Fruit fly (Drosophila melanogaster) whole organism, embryonic: Measurements from ENCODE around the gene L2HGDH.

Source experiments
- Atf3 ChIP-seq: fragments of 200-800 bp; sonication (Bioruptor generic); optimal IDR thresholded peaks from 3 replicates; lab custom pipeline; 2016; ENCODE audit warnings: missing biosample characterization, missing genetic modification characterization
- CG10979 ChIP-seq: fragments of 200-800 bp; sonication (Bioruptor generic); optimal IDR thresholded peaks from 2 replicates; lab custom pipeline; 2018; ENCODE audit warnings: missing biosample characterization, mild to moderate bottlenecking, missing genetic modification characterization, moderate library complexity
- CG12071 ChIP-seq: fragments of 200-800 bp; sonication (Bioruptor generic); optimal IDR thresholded peaks from 3 replicates; lab custom pipeline; 2018; ENCODE audit warnings: missing biosample characterization, mild to moderate bottlenecking, missing genetic modification characterization
- CG15696 ChIP-seq: fragments of 200-800 bp; sonication (Bioruptor generic); optimal IDR thresholded peaks from 2 replicates; lab custom pipeline; 2019; ENCODE audit warnings: missing biosample characterization, mild to moderate bottlenecking, missing genetic modification characterization, moderate library complexity
- CG16815 ChIP-seq: fragments of 200-800 bp; sonication (Bioruptor generic); optimal IDR thresholded peaks from 3 replicates; lab custom pipeline; 2017; ENCODE audit warnings: missing biosample characterization, mild to moderate bottlenecking, missing genetic modification characterization
- CG17186 ChIP-seq: fragments of 200-800 bp; sonication (Bioruptor generic); optimal IDR thresholded peaks from 3 replicates; lab custom pipeline; 2017; ENCODE audit warnings: missing biosample characterization, missing genetic modification reagents, missing genetic modification characterization
- CG3995 ChIP-seq: fragments of 200-800 bp; sonication (Bioruptor generic); optimal IDR thresholded peaks from 3 replicates; lab custom pipeline; 2016; ENCODE audit warnings: missing biosample characterization, missing genetic modification characterization
- CG4424 ChIP-seq: fragments of 200-800 bp; sonication (Bioruptor generic); optimal IDR thresholded peaks from 3 replicates; lab custom pipeline; 2016; ENCODE audit warnings: missing biosample characterization, missing genetic modification characterization
- CG5180 ChIP-seq: fragments of 200-800 bp; sonication (Bioruptor generic); optimal IDR thresholded peaks from 3 replicates; lab custom pipeline; 2017; ENCODE audit warnings: missing biosample characterization, missing genetic modification characterization, mild to moderate bottlenecking, moderate library complexity, missing genetic modification reagents
- CG6254 ChIP-seq: fragments of 200-800 bp; sonication (Bioruptor generic); optimal IDR thresholded peaks from 3 replicates; lab custom pipeline; 2017; ENCODE audit warnings: mild to moderate bottlenecking, missing biosample characterization, missing genetic modification reagents, missing genetic modification characterization
- CG6683 ChIP-seq: fragments of 200-800 bp; sonication (Bioruptor generic); optimal IDR thresholded peaks from 2 replicates; lab custom pipeline; 2017; ENCODE audit warnings: missing biosample characterization, mild to moderate bottlenecking, missing genetic modification characterization, missing genetic modification reagents
- CG7556 ChIP-seq: fragments of 200-800 bp; sonication (Bioruptor generic); optimal IDR thresholded peaks from 2 replicates; lab custom pipeline; 2017; ENCODE audit warnings: missing biosample characterization, mild to moderate bottlenecking, missing genetic modification characterization
- CG9727 ChIP-seq: fragments of 200-800 bp; sonication (Bioruptor generic); optimal IDR thresholded peaks from 3 replicates; lab custom pipeline; 2017; ENCODE audit warnings: missing biosample characterization, mild to moderate bottlenecking, missing genetic modification characterization
- CG9932 ChIP-seq: fragments of 200-800 bp; sonication (Bioruptor generic); IDR thresholded peaks from 2 replicates; pipeline ENCODE4 v1.3.6; 2022; ENCODE audit warnings: missing biosample characterization, missing genetic modification characterization
- D19A ChIP-seq: fragments of 200-800 bp; optimal IDR thresholded peaks from 3 replicates; lab custom pipeline; 2019; ENCODE audit warnings: missing biosample characterization, mild to moderate bottlenecking, missing genetic modification characterization, moderate library complexity
- Dbx ChIP-seq: fragments of 200-800 bp; sonication (Bioruptor generic); IDR thresholded peaks from 3 replicates; pipeline ENCODE4 v1.3.6; 2022; ENCODE audit warnings: missing biosample characterization, missing genetic modification characterization
- Dll ChIP-seq: fragments of 200-800 bp; sonication (Bioruptor generic); IDR thresholded peaks from 4 replicates; pipeline ENCODE4 v1.3.6; 2022; ENCODE audit warnings: missing biosample characterization, missing genetic modification characterization; ENCODE audit not compliant: partially characterized antibody
- Elba2 ChIP-seq: fragments of 200-800 bp; sonication (Bioruptor generic); optimal IDR thresholded peaks from 3 replicates; lab custom pipeline; 2016; ENCODE audit warnings: missing biosample characterization, missing genetic modification characterization
- Med ChIP-seq: fragments of 200-800 bp; sonication (Bioruptor generic); peaks from one replicate; lab custom pipeline; 2016; ENCODE audit warnings: missing biosample characterization, missing genetic modification characterization, mild to moderate bottlenecking, inconsistent platforms, moderate library complexity
- Neu2 ChIP-seq: fragments of 200-800 bp; sonication (Bioruptor generic); optimal IDR thresholded peaks from 3 replicates; lab custom pipeline; 2016; ENCODE audit warnings: missing biosample characterization, missing genetic modification characterization, borderline replicate concordance
- Nf-YA ChIP-seq: fragments of 200-800 bp; sonication (Bioruptor generic); IDR thresholded peaks from 2 replicates; pipeline ENCODE4 v1.3.6; 2022; ENCODE audit warnings: missing biosample characterization, missing genetic modification characterization
- Ravus ChIP-seq: fragments of 200-800 bp; sonication (Bioruptor generic); IDR thresholded peaks from 2 replicates; pipeline ENCODE4 v1.3.6; 2022; ENCODE audit warnings: missing biosample characterization, missing genetic modification characterization
- Ssrp ChIP-seq: fragments of 200-800 bp; sonication (Bioruptor generic); optimal IDR thresholded peaks from 2 replicates; lab custom pipeline; 2018; ENCODE audit warnings: missing biosample characterization, mild to moderate bottlenecking, missing genetic modification characterization, moderate library complexity
- Usf ChIP-seq: fragments of 200-800 bp; sonication (Bioruptor generic); optimal IDR thresholded peaks from 2 replicates; lab custom pipeline; 2017; ENCODE audit warnings: missing genotype, missing biosample characterization, missing genetic modification characterization
- abd-A ChIP-seq: fragments of 200-800 bp; sonication (Bioruptor generic); optimal IDR thresholded peaks from 3 replicates; lab custom pipeline; 2019; ENCODE audit warnings: missing biosample characterization, mild to moderate bottlenecking, missing genetic modification characterization, moderate library complexity
- ac ChIP-seq: fragments of 200-800 bp; sonication (Bioruptor generic); optimal IDR thresholded peaks from 3 replicates; lab custom pipeline; 2017; ENCODE audit warnings: missing biosample characterization, mild to moderate bottlenecking, missing genetic modification characterization
- aop ChIP-seq: fragments of 200-800 bp; sonication (Bioruptor generic); IDR thresholded peaks from 2 replicates; pipeline ENCODE4 v1.3.6; 2022; ENCODE audit warnings: missing biosample characterization, missing genetic modification characterization
- bsh ChIP-seq, 2 experiments: fragments of 200-800 bp; sonication (Bioruptor generic); optimal IDR thresholded peaks; 2 replicates each; lab custom pipeline; 2017 to 2018; ENCODE audit warnings: mild to moderate bottlenecking in 2 of 2, missing biosample characterization in 2 of 2, missing genetic modification characterization in 2 of 2, moderate library complexity in 1 of 2
- cas ChIP-seq: fragments of 200-800 bp; sonication (Bioruptor generic); IDR thresholded peaks from 2 replicates; pipeline ENCODE4 v1.3.6; 2022; ENCODE audit warnings: missing biosample characterization, missing genetic modification characterization
- h ChIP-seq: fragments of >200 bp; optimal IDR thresholded peaks from 2 replicates; lab custom pipeline; 2017
- her ChIP-seq: fragments of 200-800 bp; sonication (Bioruptor generic); optimal IDR thresholded peaks from 2 replicates; lab custom pipeline; 2016; ENCODE audit warnings: missing biosample characterization, missing genetic modification characterization
- lbe ChIP-seq: fragments of 200-800 bp; sonication (Bioruptor generic); optimal IDR thresholded peaks from 2 replicates; lab custom pipeline; 2016; ENCODE audit warnings: missing biosample characterization, mild to moderate bottlenecking, missing genetic modification characterization
- p53 ChIP-seq: fragments of 200-800 bp; sonication (Bioruptor generic); optimal IDR thresholded peaks from 2 replicates; lab custom pipeline; 2016; ENCODE audit warnings: missing biosample characterization, missing genetic modification characterization
- pita ChIP-seq: fragments of 200-800 bp; sonication (Bioruptor generic); optimal IDR thresholded peaks from 2 replicates; lab custom pipeline; 2017; ENCODE audit warnings: missing biosample characterization, mild to moderate bottlenecking, missing genetic modification characterization
- slbo ChIP-seq: fragments of 200-800 bp; sonication (Bioruptor generic); IDR thresholded peaks from 2 replicates; pipeline ENCODE4 v1.3.6; 2022; ENCODE audit warnings: missing biosample characterization, missing genetic modification characterization
- slou ChIP-seq: fragments of 200-800 bp; sonication (Bioruptor generic); optimal IDR thresholded peaks from 3 replicates; lab custom pipeline; 2016; ENCODE audit warnings: missing biosample characterization, missing genetic modification characterization
- sna ChIP-seq: fragments of 200-800 bp; sonication (Bioruptor generic); IDR thresholded peaks from 2 replicates; pipeline ENCODE4 v1.3.6; 2022; ENCODE audit warnings: missing biosample characterization, missing genetic modification characterization; ENCODE audit not compliant: partially characterized antibody
- sqz ChIP-seq: fragments of 200-800 bp; sonication (Bioruptor generic); optimal IDR thresholded peaks from 3 replicates; lab custom pipeline; 2018; ENCODE audit warnings: missing biosample characterization, mild to moderate bottlenecking, missing genetic modification characterization
- tgo ChIP-seq: fragments of 200-800 bp; sonication (Bioruptor generic); IDR thresholded peaks from 3 replicates; pipeline ENCODE4 v1.3.6; 2022; ENCODE audit warnings: missing biosample characterization, missing genetic modification characterization
- tio ChIP-seq: fragments of 200-800 bp; sonication (Bioruptor generic); optimal IDR thresholded peaks from 2 replicates; lab custom pipeline; 2017; ENCODE audit warnings: missing biosample characterization, missing genetic modification characterization, inconsistent platforms
- tll ChIP-seq, 2 experiments: fragments of 200-800 bp in 1 of 2; fragments of >200 bp in 1 of 2; sonication (Bioruptor generic) in 1 of 2; optimal IDR thresholded peaks; 2 replicates each; lab custom pipeline; 2017 to 2019; ENCODE audit warnings: missing biosample characterization in 2 of 2, missing genetic modification characterization in 2 of 2, mild to moderate bottlenecking in 1 of 2, moderate library complexity in 1 of 2
- trem ChIP-seq: fragments of 200-800 bp; optimal IDR thresholded peaks from 3 replicates; lab custom pipeline; 2019; ENCODE audit warnings: missing biosample characterization, mild to moderate bottlenecking, missing genetic modification characterization, moderate library complexity
- tup ChIP-seq: fragments of 200-800 bp; sonication (Bioruptor generic); optimal IDR thresholded peaks from 2 replicates; lab custom pipeline; 2016; ENCODE audit warnings: missing biosample characterization, mild to moderate bottlenecking, missing genetic modification characterization, moderate library complexity
- tx ChIP-seq: fragments of 200-800 bp; sonication (Bioruptor generic); optimal IDR thresholded peaks from 2 replicates; lab custom pipeline; 2016; ENCODE audit warnings: missing biosample characterization, missing genetic modification characterization
- z ChIP-seq: fragments of 200-800 bp; sonication (Bioruptor generic); IDR thresholded peaks from 3 replicates; pipeline ENCODE4 v1.3.6; 2022; ENCODE audit warnings: missing biosample characterization, missing genetic modification characterization
- zfh1 ChIP-seq: fragments of 200-800 bp; sonication (Bioruptor generic); IDR thresholded peaks from 3 replicates; pipeline ENCODE4 v1.3.6; 2022; ENCODE audit warnings: missing biosample characterization, missing genetic modification characterization

L2HGDH gene

dm6 chr2L:18946636-18947514 lies 27.4 kb downstream of the L2HGDH start (continued):
- peak; percentile 21 for TF ChIP-seq CG7556
- peak; percentile 14 for TF ChIP-seq CG6254 (GFP tag; lab: Kevin White, UChicago)
- peak; percentile 51 for TF ChIP-seq h (lab: Kevin White, UChicago)
- peak; percentile 70 for TF ChIP-seq CG10979 (tag; lab: Kevin White, UChicago)
- TF ChIP-seq bsh (GFP tag; optimal IDR thresholded peaks at IDR 0.05; lab: Kevin White, UChicago) = peak; percentile 68 to 92
- peak; percentile 52 for TF ChIP-seq CG9727 (GFP tag; lab: Kevin White, UChicago)
- peak; percentile 20 for TF ChIP-seq sqz (GFP tag; lab: Kevin White, UChicago)
- peak; percentile 43 for TF ChIP-seq D19A (tag; lab: Kevin White, UChicago)
- peak; percentile 35 for TF ChIP-seq CG4424
- TF ChIP-seq CG15696 (tag; lab: Kevin White, UChicago) = peak; percentile 59
- no peak for TF ChIP-seq Usf
- TF ChIP-seq CG16815 = peak; percentile 7
- TF ChIP-seq zfh1 (GFP tag; lab: Robert Waterston, UW) = 0 out of 3 replicates have a peak, but pooled peaks have one; percentile 38
- no peak for TF ChIP-seq CG6683 (GFP tag; lab: Kevin White, UChicago)

- TF ChIP-seq z (GFP tag; lab: Robert Waterston, UW) = peak; percentile 75
- TF ChIP-seq sna (GFP tag; lab: Robert Waterston, UW) = no peak
- TF ChIP-seq Ravus (GFP tag; lab: Robert Waterston, UW) = no peak
- TF ChIP-seq h (lab: Kevin White, UChicago) = no peak
- TF ChIP-seq Neu2 (GFP tag; lab: Kevin White, UChicago) = no peak
- no peak for TF ChIP-seq Elba2 (GFP tag; lab: Kevin White, UChicago)
- TF ChIP-seq tio (GFP tag; lab: Kevin White, UChicago) = no peak
- TF ChIP-seq cas (GFP tag; lab: Robert Waterston, UW) = no peak
- peak; percentile 0 for TF ChIP-seq Med (GFP tag; lab: Kevin White, UChicago)
- no peak for TF ChIP-seq lbe (GFP tag; lab: Kevin White, UChicago)
- no peak for TF ChIP-seq zfh1 (GFP tag; lab: Robert Waterston, UW)
- no peak for TF ChIP-seq CG17186
- TF ChIP-seq CG5180 = no peak
- TF ChIP-seq aop (GFP tag; lab: Robert Waterston, UW) = no peak
- no peak for TF ChIP-seq CG9932 (GFP tag; lab: Robert Waterston, UW)
- TF ChIP-seq Dll (GFP tag; lab: Robert Waterston, UW) = no peak
- no peak for TF ChIP-seq CG3995 (GFP tag; lab: Kevin White, UChicago)
- no peak for TF ChIP-seq ac (GFP tag; lab: Kevin White, UChicago)
- no peak for TF ChIP-seq Ssrp
- TF ChIP-seq CG12071 (GFP tag; lab: Kevin White, UChicago) = no peak
- TF ChIP-seq tx (GFP tag; lab: Kevin White, UChicago) = no peak
- TF ChIP-seq Atf3 (GFP tag; lab: Kevin White, UChicago) = no peak
- no peak for TF ChIP-seq Nf-YA
- TF ChIP-seq p53 (GFP tag; lab: Kevin White, UChicago) = no peak
- TF ChIP-seq slbo (GFP tag; lab: Robert Waterston, UW) = no peak
- no peak for TF ChIP-seq tup (GFP tag; lab: Kevin White, UChicago)
- TF ChIP-seq tgo (GFP tag; lab: Robert Waterston, UW) = no peak
- no peak for TF ChIP-seq trem (tag; lab: Kevin White, UChicago)
- no peak for TF ChIP-seq abd-A (tag; lab: Kevin White, UChicago)
- no peak for TF ChIP-seq slou
- TF ChIP-seq tll (GFP tag; optimal IDR thresholded peaks at IDR 0.05; lab: Kevin White, UChicago) = no peak
- no peak for TF ChIP-seq pita (GFP tag; lab: Kevin White, UChicago)
- TF ChIP-seq her (GFP tag; lab: Kevin White, UChicago) = no peak
- no peak for TF ChIP-seq Dbx (GFP tag; lab: Robert Waterston, UW)
Measured at dm6 chr2L:18945765-18946552, 28.3 kb downstream of the L2HGDH start, which contains the start of gene CG46304. Gene CG46304 (plus strand): TSS chr2L:18946305.
